Fruit fly (Drosophila melanogaster) whole organism, embryonic: ENCODE measurements around the gene ida.

Source experiments
- Bdp1 ChIP-seq: fragments of 200-800 bp; sonication (Bioruptor generic); optimal IDR thresholded peaks from 3 replicates; lab custom pipeline; 2016; ENCODE audit warnings: missing biosample characterization, missing genetic modification characterization
- Bgb ChIP-seq: fragments of 200-800 bp; sonication (Bioruptor generic); IDR thresholded peaks from 2 replicates; pipeline ENCODE4 v1.3.6; 2022; ENCODE audit warnings: missing biosample characterization, missing genetic modification characterization; ENCODE audit not compliant: partially characterized antibody
- Blimp-1 ChIP-seq: fragments of 200-800 bp; sonication (Bioruptor generic); optimal IDR thresholded peaks from 3 replicates; lab custom pipeline; 2018; ENCODE audit warnings: missing biosample characterization, missing genetic modification characterization, mild to moderate bottlenecking, moderate library complexity, missing genetic modification reagents
- CG10209 ChIP-seq: fragments of 200-800 bp; sonication (Bioruptor generic); optimal IDR thresholded peaks from 3 replicates; lab custom pipeline; 2017; ENCODE audit warnings: missing biosample characterization, mild to moderate bottlenecking, missing genetic modification characterization, missing genetic modification reagents
- CG12155 ChIP-seq: fragments of 200-800 bp; sonication (Bioruptor generic); optimal IDR thresholded peaks from 3 replicates; lab custom pipeline; 2016; ENCODE audit warnings: missing biosample characterization, missing genetic modification characterization
- CG12391 ChIP-seq: fragments of 200-800 bp; sonication (Bioruptor generic); optimal IDR thresholded peaks from 3 replicates; lab custom pipeline; 2018; ENCODE audit warnings: missing biosample characterization, mild to moderate bottlenecking, missing genetic modification characterization, moderate library complexity
- CG13424 ChIP-seq: fragments of 200-800 bp; sonication (Bioruptor generic); optimal IDR thresholded peaks from 2 replicates; lab custom pipeline; 2019; ENCODE audit warnings: missing biosample characterization, mild to moderate bottlenecking, missing genetic modification characterization, moderate library complexity
- CG1603 ChIP-seq: fragments of 200-800 bp; sonication (Bioruptor generic); optimal IDR thresholded peaks from 2 replicates; lab custom pipeline; 2019; ENCODE audit warnings: missing biosample characterization, mild to moderate bottlenecking, missing genetic modification characterization, moderate library complexity
- CG16815 ChIP-seq: fragments of 200-800 bp; sonication (Bioruptor generic); optimal IDR thresholded peaks from 3 replicates; lab custom pipeline; 2017; ENCODE audit warnings: missing biosample characterization, mild to moderate bottlenecking, missing genetic modification characterization
- CG1792 ChIP-seq: fragments of 200-800 bp; sonication (Bioruptor generic); optimal IDR thresholded peaks from 2 replicates; lab custom pipeline; 2016; ENCODE audit warnings: missing biosample characterization, missing genetic modification characterization
- CG18599 ChIP-seq: fragments of 200-800 bp; sonication (Bioruptor generic); optimal IDR thresholded peaks from 3 replicates; lab custom pipeline; 2017; ENCODE audit warnings: missing biosample characterization, missing genetic modification characterization, mild to moderate bottlenecking, moderate library complexity, missing genetic modification reagents
- CG3407 ChIP-seq: fragments of 200-800 bp; sonication (Bioruptor generic); optimal IDR thresholded peaks from 2 replicates; lab custom pipeline; 2018; ENCODE audit warnings: missing biosample characterization, mild to moderate bottlenecking, missing genetic modification characterization
- CG3838 ChIP-seq: fragments of 200-800 bp; sonication (Bioruptor generic); optimal IDR thresholded peaks from 3 replicates; lab custom pipeline; 2016; ENCODE audit warnings: missing biosample characterization, missing genetic modification characterization
- CG4617 ChIP-seq: fragments of 200-800 bp; sonication (Bioruptor generic); optimal IDR thresholded peaks from 3 replicates; lab custom pipeline; 2016; ENCODE audit warnings: missing biosample characterization, missing genetic modification characterization, borderline replicate concordance
- CG5180 ChIP-seq: fragments of 200-800 bp; sonication (Bioruptor generic); optimal IDR thresholded peaks from 3 replicates; lab custom pipeline; 2017; ENCODE audit warnings: missing biosample characterization, missing genetic modification characterization, mild to moderate bottlenecking, moderate library complexity, missing genetic modification reagents
- CG6683 ChIP-seq: fragments of 200-800 bp; sonication (Bioruptor generic); optimal IDR thresholded peaks from 2 replicates; lab custom pipeline; 2017; ENCODE audit warnings: missing biosample characterization, mild to moderate bottlenecking, missing genetic modification characterization, missing genetic modification reagents
- CG8924 ChIP-seq: fragments of 200-800 bp; optimal IDR thresholded peaks from 3 replicates; lab custom pipeline; 2019; ENCODE audit warnings: missing biosample characterization, mild to moderate bottlenecking, missing genetic modification characterization, moderate library complexity
- CG9215 ChIP-seq: fragments of 200-800 bp; sonication (Bioruptor generic); IDR thresholded peaks from 2 replicates; pipeline ENCODE4 v1.3.6; 2022; ENCODE audit warnings: missing biosample characterization, missing genetic modification characterization
- CG9727 ChIP-seq: fragments of 200-800 bp; sonication (Bioruptor generic); optimal IDR thresholded peaks from 3 replicates; lab custom pipeline; 2017; ENCODE audit warnings: missing biosample characterization, mild to moderate bottlenecking, missing genetic modification characterization
- CG9876 ChIP-seq: fragments of 200-800 bp; sonication (Bioruptor generic); optimal IDR thresholded peaks from 2 replicates; lab custom pipeline; 2016; ENCODE audit warnings: missing biosample characterization, missing genetic modification characterization
- Camta ChIP-seq: fragments of 200-800 bp; sonication (Bioruptor generic); optimal IDR thresholded peaks from 2 replicates; lab custom pipeline; 2016; ENCODE audit warnings: missing biosample characterization, missing genetic modification characterization
- D19B ChIP-seq: fragments of 200-800 bp; sonication (Bioruptor generic); optimal IDR thresholded peaks from 2 replicates; lab custom pipeline; 2017; ENCODE audit warnings: missing biosample characterization, mild to moderate bottlenecking, missing genetic modification characterization
- Dek ChIP-seq: fragments of 200-800 bp; sonication (Bioruptor generic); optimal IDR thresholded peaks from 3 replicates; lab custom pipeline; 2019; ENCODE audit warnings: missing biosample characterization, mild to moderate bottlenecking, missing genetic modification characterization, moderate library complexity
- HHEX ChIP-seq: fragments of 200-800 bp; sonication (Bioruptor generic); optimal IDR thresholded peaks from 3 replicates; lab custom pipeline; 2017; ENCODE audit warnings: missing biosample characterization, mild to moderate bottlenecking, missing genetic modification characterization, missing genetic modification reagents
- HLH3B ChIP-seq: fragments of 200-800 bp; sonication (Bioruptor generic); IDR thresholded peaks from 2 replicates; pipeline ENCODE4 v1.3.6; 2022; ENCODE audit warnings: missing biosample characterization, missing genetic modification characterization
- HLH54F ChIP-seq: fragments of 200-800 bp; sonication (Bioruptor generic); optimal IDR thresholded peaks from 3 replicates; lab custom pipeline; 2016; ENCODE audit warnings: missing biosample characterization, missing genetic modification characterization
- MESR4 ChIP-seq: fragments of 200-800 bp; sonication (Bioruptor generic); optimal IDR thresholded peaks from 2 replicates; lab custom pipeline; 2018; ENCODE audit warnings: missing biosample characterization, mild to moderate bottlenecking, missing genetic modification characterization, moderate library complexity
- MTF-1 ChIP-seq: fragments of 200-800 bp; sonication (Bioruptor generic); optimal IDR thresholded peaks from 2 replicates; lab custom pipeline; 2018; ENCODE audit warnings: missing biosample characterization, mild to moderate bottlenecking, missing genetic modification characterization, borderline replicate concordance
- Nf-YB ChIP-seq: fragments of 200-800 bp; sonication (Bioruptor generic); optimal IDR thresholded peaks from 3 replicates; lab custom pipeline; 2019; ENCODE audit warnings: missing biosample characterization, mild to moderate bottlenecking, missing genetic modification characterization, moderate library complexity
- NfI ChIP-seq: fragments of 200-800 bp; sonication (Bioruptor generic); optimal IDR thresholded peaks from 3 replicates; lab custom pipeline; 2018; ENCODE audit warnings: missing biosample characterization, mild to moderate bottlenecking, missing genetic modification characterization, moderate library complexity
- Side ChIP-seq: fragments of 200-800 bp; sonication (Bioruptor generic); optimal IDR thresholded peaks from 2 replicates; lab custom pipeline; 2016; ENCODE audit warnings: missing biosample characterization, missing genetic modification characterization
- ap ChIP-seq: fragments of 200-800 bp; sonication (Bioruptor generic); IDR thresholded peaks from 2 replicates; pipeline ENCODE4 v1.3.6; 2022; ENCODE audit warnings: missing biosample characterization, missing genetic modification characterization
- bsh ChIP-seq, 2 experiments: fragments of 200-800 bp; sonication (Bioruptor generic); optimal IDR thresholded peaks; 2 replicates each; lab custom pipeline; 2017 to 2018; ENCODE audit warnings: mild to moderate bottlenecking in 2 of 2, missing biosample characterization in 2 of 2, missing genetic modification characterization in 2 of 2, moderate library complexity in 1 of 2
- caup ChIP-seq: fragments of 200-800 bp; sonication (Bioruptor generic); optimal IDR thresholded peaks from 3 replicates; lab custom pipeline; 2017; ENCODE audit warnings: missing biosample characterization, mild to moderate bottlenecking, missing genetic modification characterization, moderate library complexity; ENCODE audit not compliant: severe bottlenecking
- fru ChIP-seq: fragments of >200 bp; optimal IDR thresholded peaks from 2 replicates; lab custom pipeline; 2017
- gfzf ChIP-seq: fragments of 200-800 bp; sonication (Bioruptor generic); optimal IDR thresholded peaks from 2 replicates; lab custom pipeline; 2016; ENCODE audit warnings: missing biosample characterization, mild to moderate bottlenecking, missing genetic modification characterization, moderate library complexity
- gro ChIP-seq: fragments of 200-800 bp; sonication (Bioruptor generic); optimal IDR thresholded peaks from 2 replicates; lab custom pipeline; 2016; ENCODE audit warnings: missing biosample characterization, missing genetic modification characterization
- gsb-n ChIP-seq: fragments of 200-800 bp; sonication (Bioruptor generic); optimal IDR thresholded peaks from 3 replicates; lab custom pipeline; 2018; ENCODE audit warnings: missing biosample characterization, mild to moderate bottlenecking, missing genetic modification characterization
- jing ChIP-seq: fragments of 200-800 bp; sonication (Bioruptor generic); optimal IDR thresholded peaks from 2 replicates; lab custom pipeline; 2018; ENCODE audit warnings: missing biosample characterization, mild to moderate bottlenecking, missing genetic modification characterization
- lilli ChIP-seq: fragments of 200-800 bp; sonication (Bioruptor generic); optimal IDR thresholded peaks from 3 replicates; lab custom pipeline; 2016; ENCODE audit warnings: missing biosample characterization, missing genetic modification characterization
- lmd ChIP-seq: fragments of 200-800 bp; sonication (Bioruptor generic); IDR thresholded peaks from 2 replicates; pipeline ENCODE4 v1.3.6; 2022; ENCODE audit warnings: missing biosample characterization, missing genetic modification characterization
- nerfin-1 ChIP-seq: fragments of 200-800 bp; sonication (Bioruptor generic); optimal IDR thresholded peaks from 3 replicates; lab custom pipeline; 2019; ENCODE audit warnings: missing biosample characterization, mild to moderate bottlenecking, missing genetic modification characterization, moderate library complexity
- oc ChIP-seq: fragments of 200-800 bp; sonication (Bioruptor generic); optimal IDR thresholded peaks from 2 replicates; lab custom pipeline; 2018; ENCODE audit warnings: missing biosample characterization, mild to moderate bottlenecking, missing genetic modification characterization, moderate library complexity
- onecut ChIP-seq: fragments of 200-800 bp; sonication (Bioruptor generic); IDR thresholded peaks from 2 replicates; pipeline ENCODE4 v1.3.6; 2022; ENCODE audit warnings: missing biosample characterization, missing genetic modification characterization
- repo ChIP-seq: fragments of 200-800 bp; sonication (Bioruptor generic); optimal IDR thresholded peaks from 2 replicates; lab custom pipeline; 2016; ENCODE audit warnings: missing biosample characterization, missing genetic modification characterization
- shn ChIP-seq: fragments of 200-800 bp; sonication (Bioruptor generic); optimal IDR thresholded peaks from 3 replicates; lab custom pipeline; 2016; ENCODE audit warnings: missing biosample characterization, missing genetic modification characterization
- tap ChIP-seq: fragments of 200-800 bp; optimal IDR thresholded peaks from 3 replicates; lab custom pipeline; 2019; ENCODE audit warnings: missing biosample characterization, mild to moderate bottlenecking, missing genetic modification characterization, moderate library complexity
- zen ChIP-seq: fragments of 200-800 bp; sonication (Bioruptor generic); optimal IDR thresholded peaks from 3 replicates; lab custom pipeline; 2018; ENCODE audit warnings: missing biosample characterization, mild to moderate bottlenecking, missing genetic modification characterization, moderate library complexity

The ida gene

DNA sequence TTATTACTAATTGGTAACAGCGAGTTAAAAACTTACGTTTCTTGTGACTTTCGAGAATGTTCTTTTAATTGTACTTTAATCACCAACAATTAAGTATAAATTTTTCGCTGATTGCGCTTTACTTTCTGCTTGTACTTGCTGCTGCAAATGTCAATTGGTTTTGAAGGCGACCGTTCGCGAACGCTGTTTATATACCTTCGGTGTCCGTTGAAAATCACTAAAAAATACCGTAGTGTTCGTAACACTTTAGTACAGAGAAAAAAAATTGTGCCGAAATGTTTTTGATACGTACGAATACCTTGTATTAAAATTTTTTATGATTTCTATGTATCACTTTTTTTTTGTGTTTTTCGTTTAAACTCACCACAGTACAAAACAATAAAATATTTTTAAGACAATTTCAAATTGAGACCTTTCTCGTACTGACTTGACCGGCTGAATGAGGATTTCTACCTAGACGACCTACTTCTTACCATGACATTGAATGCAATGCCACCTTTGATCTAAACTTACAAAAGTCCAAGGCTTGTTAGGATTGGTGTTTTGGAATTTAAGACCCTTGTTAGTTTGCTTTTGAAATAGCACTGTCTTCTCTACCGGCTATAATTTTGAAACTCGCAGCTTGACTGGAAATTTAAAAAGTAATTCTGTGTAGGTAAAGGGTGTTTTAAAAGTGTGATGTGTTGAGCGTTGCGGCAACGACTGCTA lies 2.5 kb upstream of the ida start, which contains the start of gene Ubi-p63E (continued):
- peak; percentile 61 for TF ChIP-seq Camta (GFP tag; lab: Kevin White, UChicago)
- TF ChIP-seq Blimp-1 (GFP tag; lab: Kevin White, UChicago) = peak; percentile 55
- TF ChIP-seq bsh (GFP tag; optimal IDR thresholded peaks at IDR 0.05; lab: Kevin White, UChicago) = peak in 1 of 2 experiments; percentile 62
- peak; percentile 35 for TF ChIP-seq Nf-YB (GFP tag; lab: Kevin White, UChicago)
- peak; percentile 50 for TF ChIP-seq shn
- no peak for TF ChIP-seq HLH3B
- TF ChIP-seq CG9727 (GFP tag; lab: Kevin White, UChicago) = peak; percentile 74
- peak; percentile 29 for TF ChIP-seq CG1603
- TF ChIP-seq gsb-n (tag; lab: Kevin White, UChicago) = peak; percentile 50
- peak; percentile 4 for TF ChIP-seq lilli (GFP tag; lab: Kevin White, UChicago)
- peak; percentile 61 for TF ChIP-seq CG10209
- peak; percentile 70 for TF ChIP-seq MESR4
- peak; percentile 70 for TF ChIP-seq MTF-1 (GFP tag; lab: Kevin White, UChicago)
- TF ChIP-seq D19B (GFP tag; lab: Kevin White, UChicago) = no peak
- peak; percentile 35 for TF ChIP-seq CG3838
- peak; percentile 39 for TF ChIP-seq repo
- peak; percentile 1 for TF ChIP-seq CG5180 (GFP tag; lab: Kevin White, UChicago)
- peak; percentile 11 for TF ChIP-seq jing (GFP tag; lab: Kevin White, UChicago)
- TF ChIP-seq nerfin-1 (tag; lab: Kevin White, UChicago) = peak; percentile 39
- peak; percentile 25 for TF ChIP-seq CG8924
- TF ChIP-seq tap = peak; percentile 16
- TF ChIP-seq CG9876 (GFP tag; lab: Kevin White, UChicago) = peak; percentile 21
- TF ChIP-seq zen (tag; lab: Kevin White, UChicago) = peak; percentile 9
- no peak for TF ChIP-seq lmd (GFP tag; lab: Robert Waterston, UW)
- peak; percentile 85 for TF ChIP-seq gfzf
- peak; percentile 65 for TF ChIP-seq HLH54F (GFP tag; lab: Kevin White, UChicago)
- peak; percentile 65 for TF ChIP-seq CG18599 (GFP tag; lab: Kevin White, UChicago)
- TF ChIP-seq oc (tag; lab: Kevin White, UChicago) = peak; percentile 34
- TF ChIP-seq Dek = peak; percentile 49
- TF ChIP-seq fru (lab: Kevin White, UChicago) = no peak
- TF ChIP-seq ap (GFP tag; lab: Robert Waterston, UW) = no peak
- TF ChIP-seq onecut = peak; percentile 42
- peak; percentile 55 for TF ChIP-seq NfI (GFP tag; lab: Kevin White, UChicago)
- TF ChIP-seq CG12155 (GFP tag; lab: Kevin White, UChicago) = peak; percentile 68
- peak; percentile 18 for TF ChIP-seq CG4617 (GFP tag; lab: Kevin White, UChicago)
- peak; percentile 12 for TF ChIP-seq Bdp1 (GFP tag; lab: Kevin White, UChicago)
- TF ChIP-seq CG13424 (tag; lab: Kevin White, UChicago) = peak; percentile 70
- no peak for TF ChIP-seq CG9215
- TF ChIP-seq Side (GFP tag; lab: Kevin White, UChicago) = peak; percentile 65
- TF ChIP-seq CG6683 (GFP tag; lab: Kevin White, UChicago) = no peak
- peak; percentile 22 for TF ChIP-seq CG3407 (GFP tag; lab: Kevin White, UChicago)
- TF ChIP-seq CG12391 (tag; lab: Kevin White, UChicago) = peak; percentile 72
- TF ChIP-seq CG1792 (GFP tag; lab: Kevin White, UChicago) = peak; percentile 51
- peak; percentile 62 for TF ChIP-seq caup (GFP tag; lab: Kevin White, UChicago)
- TF ChIP-seq Bgb (GFP tag; lab: Robert Waterston, UW) = no peak
- peak; percentile 57 for TF ChIP-seq CG16815 (GFP tag; lab: Kevin White, UChicago)
- TF ChIP-seq gro (GFP tag; lab: Kevin White, UChicago) = peak; percentile 62
- peak; percentile 40 for TF ChIP-seq HHEX (GFP tag; lab: Kevin White, UChicago)
